Worm (Caenorhabditis elegans) whole organism, L1 larva: ENCODE results near the gene attf-3.

Experiments used
- nhr-90 ChIP-seq: sonication (generic microtip); optimal IDR thresholded peaks from 2 replicates; lab custom pipeline; 2016; ENCODE audit warnings: mild to moderate bottlenecking, missing genetic modification characterization, missing compliant biosample characterization; ENCODE audit not compliant: poor library complexity
- xbp-1 ChIP-seq: sonication (generic microtip); optimal IDR thresholded peaks from 2 replicates; lab custom pipeline; 2016; ENCODE audit warnings: missing genetic modification characterization, missing compliant biosample characterization

DNA sequence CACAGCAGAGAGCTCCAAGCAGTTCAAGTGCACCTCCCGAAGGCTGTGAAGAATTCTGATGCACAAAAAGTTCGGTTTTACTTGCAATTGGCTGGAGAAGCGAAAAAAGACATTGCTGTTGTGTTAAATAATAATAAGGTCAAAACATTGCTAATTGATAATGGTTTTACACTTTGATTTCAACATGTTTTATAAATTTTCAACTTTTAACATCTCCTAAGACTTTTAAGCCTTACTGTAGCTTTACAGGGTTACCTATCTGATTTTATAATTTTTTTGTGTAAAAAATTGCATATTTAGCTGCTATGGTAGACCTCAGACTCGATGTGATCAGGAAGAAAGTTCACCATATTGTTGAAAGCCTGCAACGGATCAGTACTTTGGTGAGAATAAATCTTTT lies 48.0 kb upstream of the attf-3 start, which contains the start of gene pals-25:
- TF ChIP-seq nhr-90 (tag; lab: Kevin White, UChicago): no peak
- no peak for TF ChIP-seq xbp-1
